Worm (Caenorhabditis elegans) whole organism, mixed stage, embryonic: ENCODE data around the gene srbc-54.
"Not testable (repeated sequence)": the region's sequence is repeated elsewhere in the genome, so short reads cannot be mapped to it uniquely, and the experiment has no call there.

ENCODE experiments used
- M03D4.4 ChIP-seq: sonication (generic microtip); optimal IDR thresholded peaks from 2 replicates; lab custom pipeline; 2017; ENCODE audit warnings: mild to moderate bottlenecking, missing genetic modification characterization, missing compliant biosample characterization
- bed-3 ChIP-seq: fragments of 200-800 bp; sonication (Bioruptor generic); optimal IDR thresholded peaks from 3 replicates; lab custom pipeline; 2018; ENCODE audit warnings: mild to moderate bottlenecking, missing genetic modification characterization, moderate library complexity, missing compliant biosample characterization
- blmp-1 ChIP-seq: fragments of 150-350 bp; optimal IDR thresholded peaks from 2 replicates; lab custom pipeline; 2014; ENCODE audit warnings: missing biosample characterization, missing genetic modification characterization
- ceh-39 ChIP-seq: fragments of 150-350 bp; optimal IDR thresholded peaks from 2 replicates; lab custom pipeline; 2014; ENCODE audit warnings: missing biosample characterization, missing genetic modification characterization
- ceh-43 ChIP-seq: fragments of 200-800 bp; sonication (Bioruptor generic); optimal IDR thresholded peaks from 2 replicates; lab custom pipeline; 2018; ENCODE audit warnings: mild to moderate bottlenecking, missing genetic modification characterization, moderate library complexity, missing compliant biosample characterization
- ceh-83 ChIP-seq: fragments of 200-800 bp; sonication (Bioruptor generic); optimal IDR thresholded peaks from 2 replicates; lab custom pipeline; 2018; ENCODE audit warnings: mild to moderate bottlenecking, missing genetic modification characterization, missing compliant biosample characterization
- ces-1 ChIP-seq: fragments of 150-350 bp; optimal IDR thresholded peaks from 2 replicates; lab custom pipeline; 2014; ENCODE audit warnings: missing biosample characterization, missing genetic modification reagents, missing genetic modification characterization
- cnd-1 ChIP-seq: fragments of 200-800 bp; sonication (Bioruptor generic); optimal IDR thresholded peaks from 2 replicates; lab custom pipeline; 2018; ENCODE audit warnings: mild to moderate bottlenecking, missing genetic modification characterization, missing compliant biosample characterization
- elt-1 ChIP-seq: sonication (generic microtip); optimal IDR thresholded peaks from 2 replicates; lab custom pipeline; 2017; ENCODE audit warnings: missing genetic modification characterization, mild to moderate bottlenecking, missing compliant biosample characterization, antibody characterized with exemption, moderate library complexity, borderline replicate concordance; ENCODE audit not compliant: insufficient read depth
- elt-3 ChIP-seq: fragments of 150-350 bp; optimal IDR thresholded peaks from 2 replicates; lab custom pipeline; 2014; ENCODE audit warnings: missing biosample characterization, missing genetic modification characterization
- ham-2 ChIP-seq: fragments of 200-800 bp; sonication (Bioruptor generic); optimal IDR thresholded peaks from 2 replicates; lab custom pipeline; 2018; ENCODE audit warnings: mild to moderate bottlenecking, missing genetic modification characterization, missing compliant biosample characterization
- hlh-1 ChIP-seq: fragments of 150-350 bp; optimal IDR thresholded peaks from 2 replicates; lab custom pipeline; 2014; ENCODE audit warnings: missing biosample characterization, missing genetic modification reagents, missing genetic modification characterization
- lin-13 ChIP-seq: fragments of 150-350 bp; optimal IDR thresholded peaks from 2 replicates; lab custom pipeline; 2014; ENCODE audit warnings: missing biosample characterization, missing genetic modification characterization
- lin-32 ChIP-seq: fragments of 200-800 bp; sonication (Bioruptor generic); optimal IDR thresholded peaks from 2 replicates; lab custom pipeline; 2018; ENCODE audit warnings: mild to moderate bottlenecking, missing genetic modification characterization, missing compliant biosample characterization
- lsy-2 ChIP-seq: fragments of 150-350 bp; optimal IDR thresholded peaks from 2 replicates; lab custom pipeline; 2014; ENCODE audit warnings: missing biosample characterization, missing genetic modification characterization
- mab-5 ChIP-seq: fragments of 150-350 bp; optimal IDR thresholded peaks from 2 replicates; lab custom pipeline; 2014; ENCODE audit warnings: missing biosample characterization, missing genetic modification characterization
- mep-1 ChIP-seq: fragments of 150-350 bp; optimal IDR thresholded peaks from 2 replicates; lab custom pipeline; 2017; ENCODE audit warnings: missing biosample characterization, missing genetic modification reagents, missing genetic modification characterization, inconsistent platforms
- mls-2 ChIP-seq: sonication (generic microtip); optimal IDR thresholded peaks from 2 replicates; lab custom pipeline; 2016; ENCODE audit warnings: mild to moderate bottlenecking, missing genetic modification characterization, moderate library complexity, missing compliant biosample characterization
- nhr-12 ChIP-seq: fragments of 150-350 bp; optimal IDR thresholded peaks from 2 replicates; lab custom pipeline; 2014; ENCODE audit warnings: missing biosample characterization, missing genetic modification characterization
- nhr-237 ChIP-seq: fragments of 150-350 bp; optimal IDR thresholded peaks from 2 replicates; lab custom pipeline; 2014; ENCODE audit warnings: missing biosample characterization, missing genetic modification characterization
- nhr-76 ChIP-seq: sonication (generic microtip); optimal IDR thresholded peaks from 2 replicates; lab custom pipeline; 2017; ENCODE audit warnings: missing biosample characterization, missing genetic modification characterization
- pha-4 ChIP-seq: fragments of 150-350 bp; optimal IDR thresholded peaks from 2 replicates; lab custom pipeline; 2018; ENCODE audit warnings: missing biosample characterization, missing genetic modification reagents, missing genetic modification characterization
- sem-2 ChIP-seq: fragments of 200-800 bp; sonication (Bioruptor generic); optimal IDR thresholded peaks from 2 replicates; lab custom pipeline; 2018; ENCODE audit warnings: mild to moderate bottlenecking, missing genetic modification characterization, missing compliant biosample characterization
- snpc-4 ChIP-seq: fragments of 150-350 bp; optimal IDR thresholded peaks from 2 replicates; lab custom pipeline; 2014; ENCODE audit warnings: missing biosample characterization, missing genetic modification characterization
- sptf-1 ChIP-seq: sonication (generic microtip); optimal IDR thresholded peaks from 2 replicates; lab custom pipeline; 2017; ENCODE audit warnings: mild to moderate bottlenecking, missing genetic modification characterization, moderate library complexity, missing compliant biosample characterization
- unc-120 ChIP-seq: sonication (generic microtip); optimal IDR thresholded peaks from 2 replicates; lab custom pipeline; 2017; ENCODE audit warnings: missing genetic modification characterization, missing compliant biosample characterization; ENCODE audit not compliant: poor library complexity, severe bottlenecking
- unc-39 ChIP-seq: fragments of 150-350 bp; optimal IDR thresholded peaks from 2 replicates; lab custom pipeline; 2014; ENCODE audit warnings: missing biosample characterization, missing genetic modification characterization
- unc-62 ChIP-seq: fragments of 150-350 bp; optimal IDR thresholded peaks from 2 replicates; lab custom pipeline; 2014; ENCODE audit warnings: missing biosample characterization, missing genetic modification reagents, missing genetic modification characterization

srbc-54 gene

DNA sequence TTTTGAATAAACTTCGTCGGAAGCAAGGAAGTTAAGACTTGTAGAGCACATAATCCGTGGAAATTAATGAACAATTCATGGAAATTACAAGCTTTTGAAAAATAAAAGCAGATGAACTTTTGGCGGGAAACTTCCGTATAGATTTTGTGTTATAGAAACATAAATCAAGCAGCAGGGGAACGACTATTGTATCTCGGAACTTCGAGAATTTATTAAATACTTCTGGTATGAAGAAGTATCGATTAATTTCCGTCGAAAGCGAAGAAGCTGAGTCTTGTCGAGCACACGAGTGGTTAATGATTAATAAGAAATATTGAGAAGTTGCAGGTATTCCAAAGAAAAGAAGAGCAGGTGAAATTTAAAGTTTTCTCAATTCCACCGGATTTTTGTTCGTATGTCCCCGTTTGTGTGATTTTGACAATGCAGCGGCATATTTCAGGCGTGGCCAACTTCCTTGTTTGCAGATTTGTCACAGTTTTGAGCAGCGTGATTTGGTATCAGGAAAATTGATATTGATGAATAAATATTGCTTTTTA lies 16.8 kb upstream of the srbc-54 start, which contains the start of gene srh-147:
Gene srh-147, minus strand, starts transcription at position 51 of the 536 bp plus-strand sequence.
- not testable (repeated sequence) for TF ChIP-seq blmp-1 (tag; lab: Kevin White, UChicago); ces-1 (GFP tag; lab: Kevin White, UChicago); mep-1

DNA sequence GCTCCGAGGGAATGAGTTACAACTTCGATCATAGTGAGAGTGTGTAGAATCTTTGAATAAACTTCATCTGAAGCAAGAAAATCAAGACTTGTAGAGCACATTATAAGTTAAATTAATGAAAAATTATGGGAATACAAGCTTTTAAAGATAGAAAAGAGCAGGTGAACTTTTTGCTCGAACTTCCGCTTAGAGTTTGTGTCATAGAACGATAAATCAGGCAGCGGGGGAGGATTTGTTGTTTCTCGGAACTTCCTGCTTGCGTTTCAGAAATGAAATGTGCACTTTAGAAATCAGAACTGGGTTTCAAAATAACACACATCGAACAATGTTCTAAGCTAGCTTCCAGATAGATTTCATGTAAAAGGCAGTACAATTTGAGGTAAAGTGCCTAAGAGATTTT lies 7.6 kb upstream of the srbc-54 start, which contains the start of gene srh-149:
Gene srh-149, minus strand, starts transcription at position 101 of the 400 bp plus-strand sequence.
- TF ChIP-seq lsy-2 (tag; lab: Kevin White, UChicago), result no peak
- TF ChIP-seq ceh-43, result no peak
- TF ChIP-seq nhr-237, result no peak
- no peak for TF ChIP-seq lin-32 (GFP tag; lab: Kevin White, UChicago)

DNA sequence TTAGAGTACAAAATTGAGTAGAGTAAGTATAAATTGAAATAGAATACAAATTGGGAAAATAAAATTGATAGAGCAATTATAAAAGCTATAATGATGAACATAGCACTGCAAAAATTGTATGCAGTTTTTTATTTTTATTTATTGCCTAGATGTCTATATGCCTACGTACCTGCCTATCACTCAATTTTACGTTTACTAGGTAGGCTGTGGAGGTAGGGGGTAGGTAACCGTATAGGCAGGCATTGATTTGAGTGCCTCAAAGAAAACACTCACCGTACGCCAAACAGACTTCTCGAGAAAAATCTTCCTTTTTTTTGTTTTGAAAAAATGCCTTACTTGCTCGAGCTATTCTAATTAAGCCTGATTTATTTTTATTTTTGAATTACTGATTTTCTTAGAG lies 1.9 kb downstream of the srbc-54 start, which contains the start of gene srbc-56:
Gene srbc-56, minus strand, starts transcription at position 101 of the 400 bp plus-strand sequence.
- no peak for TF ChIP-seq ceh-39 (tag; lab: Kevin White, UChicago)
- TF ChIP-seq lsy-2 (tag; lab: Kevin White, UChicago), result no peak
- TF ChIP-seq cnd-1 (tag; lab: Kevin White, UChicago), result no peak
- no peak for TF ChIP-seq unc-39 (tag; lab: Kevin White, UChicago)
- TF ChIP-seq mep-1, result no peak
- no peak for TF ChIP-seq lin-13 (tag; lab: Kevin White, UChicago)
- no peak for TF ChIP-seq elt-3 (tag; lab: Kevin White, UChicago)
- no peak for TF ChIP-seq mab-5
- no peak for TF ChIP-seq ces-1 (GFP tag; lab: Kevin White, UChicago)
- no peak for TF ChIP-seq ham-2 (GFP tag; lab: Kevin White, UChicago)
- TF ChIP-seq bed-3 (GFP tag; lab: Kevin White, UChicago), result no peak
- TF ChIP-seq M03D4.4 (tag; lab: Kevin White, UChicago), result no peak
- TF ChIP-seq, all 35 proteins: peak for 0

DNA sequence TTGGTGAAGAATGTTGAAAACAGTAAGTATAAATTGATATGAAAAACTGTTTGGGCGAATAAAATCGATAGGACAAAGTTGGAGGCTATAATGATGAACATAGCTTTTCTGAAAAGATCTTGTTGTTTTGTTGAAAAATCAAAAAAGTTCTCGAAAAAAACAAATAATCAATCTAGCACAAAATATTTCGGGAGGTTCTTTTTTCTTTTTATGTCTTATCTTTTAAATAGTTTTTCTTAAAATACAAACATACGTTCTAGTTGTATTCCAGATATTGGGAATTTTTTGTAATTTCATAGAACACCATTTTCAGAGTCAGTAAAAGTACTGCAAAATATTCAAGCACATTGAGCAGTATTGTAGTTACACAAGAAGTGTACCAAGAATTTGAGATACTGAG lies 3.6 kb downstream of the srbc-54 start, which contains the start of gene srbc-55:
Gene srbc-55, minus strand, starts transcription at position 101 of the 400 bp plus-strand sequence.
- TF ChIP-seq lin-13 (tag; lab: Kevin White, UChicago) (no peak), lin-32 (GFP tag; lab: Kevin White, UChicago) (no peak), bed-3 (GFP tag; lab: Kevin White, UChicago) (no peak), elt-3 (tag; lab: Kevin White, UChicago) (no peak), blmp-1 (tag; lab: Kevin White, UChicago) (no peak), ceh-39 (tag; lab: Kevin White, UChicago) (no peak), mls-2 (tag; lab: Kevin White, UChicago) (no peak), nhr-76 (no peak), ceh-83 (GFP tag; lab: Kevin White, UChicago) (no peak), cnd-1 (tag; lab: Kevin White, UChicago) (no peak), sptf-1 (tag; lab: Kevin White, UChicago) (no peak)

DNA sequence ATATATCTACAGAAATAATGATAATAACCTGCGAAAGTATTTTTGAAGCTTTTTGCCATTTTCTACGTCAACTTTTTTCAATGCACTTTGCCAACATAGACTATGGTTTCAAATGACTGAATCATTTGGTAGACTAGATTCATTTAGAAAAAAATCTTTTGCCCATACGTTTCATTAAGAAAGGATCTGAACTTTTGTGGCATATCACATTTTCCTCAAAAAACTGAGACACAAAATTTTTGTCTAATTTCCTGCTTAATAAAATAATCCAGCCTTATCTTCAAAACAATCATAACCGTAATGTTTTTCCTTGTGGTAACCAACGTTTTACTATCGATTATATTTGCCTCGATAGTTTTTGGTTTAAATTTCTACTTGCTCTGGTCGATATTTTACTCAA lies 7.4 kb downstream of the srbc-54 start, which contains the start of gene srbc-51:
Gene srbc-51, plus strand, starts transcription at position 301 of the 400 bp plus-strand sequence.
- TF ChIP-seq sem-2 (GFP tag; lab: Kevin White, UChicago) (no peak), blmp-1 (tag; lab: Kevin White, UChicago) (no peak), unc-120 (tag; lab: Kevin White, UChicago) (no peak), cnd-1 (tag; lab: Kevin White, UChicago) (no peak), ham-2 (GFP tag; lab: Kevin White, UChicago) (no peak), mab-5 (no peak), nhr-12 (tag; lab: Kevin White, UChicago) (no peak), nhr-76 (no peak)

DNA sequence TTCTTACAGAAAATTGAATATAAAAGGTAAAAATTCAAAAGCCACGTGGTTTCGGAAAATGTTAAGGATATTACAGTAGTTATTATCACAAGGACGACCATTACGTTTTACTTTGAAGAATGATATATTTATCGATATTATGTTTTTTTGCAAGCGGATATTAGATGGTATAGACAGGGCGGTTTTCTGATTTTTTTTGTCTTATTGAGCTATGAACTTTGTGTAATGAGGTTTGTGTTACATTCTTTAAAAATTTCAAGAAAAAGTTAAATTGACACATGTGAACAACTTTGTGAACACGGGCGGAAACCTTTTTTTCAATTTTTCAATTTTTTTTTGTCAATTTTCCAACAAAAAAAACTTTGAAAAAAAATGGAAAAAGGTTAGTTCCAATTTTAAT lies 8.7 kb downstream of the srbc-54 start, which contains the start of gene srbc-50:
Gene srbc-50, minus strand, starts transcription at position 101 of the 400 bp plus-strand sequence.
- TF ChIP-seq nhr-12 (tag; lab: Kevin White, UChicago) (no peak), nhr-76 (no peak), ham-2 (GFP tag; lab: Kevin White, UChicago) (no peak), cnd-1 (tag; lab: Kevin White, UChicago) (no peak), hlh-1 (tag; lab: Kevin White, UChicago) (no peak), snpc-4 (tag; lab: Kevin White, UChicago) (no peak), unc-62 (GFP tag; lab: Kevin White, UChicago) (no peak), elt-1 (tag; lab: Kevin White, UChicago) (no peak), ceh-39 (tag; lab: Kevin White, UChicago) (no peak), pha-4 (tag; lab: Kevin White, UChicago) (no peak), elt-3 (tag; lab: Kevin White, UChicago) (no peak), lin-32 (GFP tag; lab: Kevin White, UChicago) (no peak), lsy-2 (tag; lab: Kevin White, UChicago) (no peak)
